Fruit fly (Drosophila melanogaster) whole organism, embryonic: ENCODE results near the gene CG45073.
A peak's percentile ranks its signal among the peaks of the same experiment; 100 is the strongest.

Source experiments
- ATbp ChIP-seq: fragments of 200-800 bp; sonication (Bioruptor generic); optimal IDR thresholded peaks from 2 replicates; lab custom pipeline; 2017; ENCODE audit warnings: missing biosample characterization, mild to moderate bottlenecking, missing genetic modification characterization, missing genetic modification reagents
- Abd-B ChIP-seq: fragments of 200-800 bp; sonication (Bioruptor generic); optimal IDR thresholded peaks from 2 replicates; lab custom pipeline; 2018; ENCODE audit warnings: missing biosample characterization, mild to moderate bottlenecking, missing genetic modification characterization, moderate library complexity
- B-H2 ChIP-seq: fragments of 200-800 bp; sonication (Bioruptor generic); optimal IDR thresholded peaks from 2 replicates; lab custom pipeline; 2018; ENCODE audit warnings: missing biosample characterization, mild to moderate bottlenecking, missing genetic modification characterization
- CG10366 ChIP-seq: fragments of 200-800 bp; sonication (Bioruptor generic); IDR thresholded peaks from 2 replicates; pipeline ENCODE4 v1.3.6; 2022; ENCODE audit warnings: missing biosample characterization, missing genetic modification characterization
- CG10654 ChIP-seq: fragments of 200-800 bp; sonication (Bioruptor generic); optimal IDR thresholded peaks from 2 replicates; lab custom pipeline; 2016; ENCODE audit warnings: missing biosample characterization, missing genetic modification characterization
- CG10979 ChIP-seq: fragments of 200-800 bp; sonication (Bioruptor generic); optimal IDR thresholded peaks from 2 replicates; lab custom pipeline; 2018; ENCODE audit warnings: missing biosample characterization, mild to moderate bottlenecking, missing genetic modification characterization, moderate library complexity
- CG11696 ChIP-seq: fragments of 200-800 bp; sonication (Bioruptor generic); IDR thresholded peaks from 2 replicates; pipeline ENCODE4 v1.3.6; 2022; ENCODE audit warnings: missing biosample characterization, missing genetic modification characterization
- CG12299 ChIP-seq: fragments of 200-800 bp; sonication (Bioruptor generic); optimal IDR thresholded peaks from 2 replicates; lab custom pipeline; 2018; ENCODE audit warnings: missing biosample characterization, mild to moderate bottlenecking, missing genetic modification characterization
- CG13424 ChIP-seq: fragments of 200-800 bp; sonication (Bioruptor generic); optimal IDR thresholded peaks from 2 replicates; lab custom pipeline; 2019; ENCODE audit warnings: missing biosample characterization, mild to moderate bottlenecking, missing genetic modification characterization, moderate library complexity
- CG14014 ChIP-seq: fragments of 200-800 bp; sonication (Bioruptor generic); IDR thresholded peaks from 2 replicates; pipeline ENCODE4 v1.3.6; 2022; ENCODE audit warnings: missing biosample characterization, missing genetic modification characterization
- CG14050 ChIP-seq: fragments of 200-800 bp; sonication (Bioruptor generic); IDR thresholded peaks from 3 replicates; pipeline ENCODE4 v1.3.6; 2022; ENCODE audit warnings: missing biosample characterization, missing genetic modification characterization
- CG16813 ChIP-seq: fragments of 200-800 bp; sonication (Bioruptor generic); IDR thresholded peaks from 3 replicates; pipeline ENCODE4 v1.3.6; 2022; ENCODE audit warnings: missing biosample characterization, missing genetic modification characterization; ENCODE audit not compliant: partially characterized antibody
- CG17802 ChIP-seq: fragments of 200-800 bp; sonication (Bioruptor generic); optimal IDR thresholded peaks from 2 replicates; lab custom pipeline; 2018; ENCODE audit warnings: missing biosample characterization, mild to moderate bottlenecking, missing genetic modification characterization, moderate library complexity
- CG17829 ChIP-seq: fragments of 200-800 bp; optimal IDR thresholded peaks from 2 replicates; lab custom pipeline; 2019; ENCODE audit warnings: missing biosample characterization, mild to moderate bottlenecking, missing genetic modification characterization, moderate library complexity
- CG3065 ChIP-seq: fragments of 200-800 bp; sonication (Bioruptor generic); optimal IDR thresholded peaks from 2 replicates; lab custom pipeline; 2016; ENCODE audit warnings: missing biosample characterization, missing genetic modification characterization
- CG6272 ChIP-seq: fragments of 200-800 bp; sonication (Bioruptor generic); IDR thresholded peaks from 2 replicates; pipeline ENCODE4 v1.3.6; 2022; ENCODE audit warnings: missing biosample characterization, missing genetic modification characterization
- CG6854 ChIP-seq: fragments of 200-800 bp; sonication (Bioruptor generic); optimal IDR thresholded peaks from 3 replicates; lab custom pipeline; 2017; ENCODE audit warnings: missing biosample characterization, mild to moderate bottlenecking, missing genetic modification characterization
- CG7271 ChIP-seq: fragments of 200-800 bp; sonication (Bioruptor generic); optimal IDR thresholded peaks from 2 replicates; lab custom pipeline; 2018; ENCODE audit warnings: missing biosample characterization, mild to moderate bottlenecking, missing genetic modification characterization, moderate library complexity
- CG7357 ChIP-seq: fragments of 200-800 bp; sonication (Bioruptor generic); IDR thresholded peaks from 3 replicates; pipeline ENCODE4 v1.3.6; 2022; ENCODE audit warnings: missing biosample characterization, missing genetic modification characterization
- CG7786 ChIP-seq: fragments of 200-800 bp; sonication (Bioruptor generic); optimal IDR thresholded peaks from 2 replicates; lab custom pipeline; 2016; ENCODE audit warnings: missing biosample characterization, missing genetic modification characterization
- CG8089 ChIP-seq: fragments of 200-800 bp; sonication (Bioruptor generic); optimal IDR thresholded peaks from 3 replicates; lab custom pipeline; 2016; ENCODE audit warnings: missing biosample characterization, missing genetic modification characterization
- CG9817 ChIP-seq: fragments of 200-800 bp; sonication (Bioruptor generic); optimal IDR thresholded peaks from 2 replicates; lab custom pipeline; 2018; ENCODE audit warnings: missing biosample characterization, mild to moderate bottlenecking, missing genetic modification characterization, moderate library complexity
- Ets65A ChIP-seq: fragments of 200-800 bp; sonication (Bioruptor generic); peaks from one replicate; lab custom pipeline; 2016; ENCODE audit warnings: missing biosample characterization, missing genetic modification characterization
- Fer1 ChIP-seq: fragments of 200-800 bp; sonication (Bioruptor generic); optimal IDR thresholded peaks from 2 replicates; lab custom pipeline; 2017; ENCODE audit warnings: missing biosample characterization, mild to moderate bottlenecking, missing genetic modification characterization
- Hsf ChIP-seq: fragments of 200-800 bp; sonication (Bioruptor generic); optimal IDR thresholded peaks from 3 replicates; lab custom pipeline; 2016; ENCODE audit warnings: missing biosample characterization, missing genetic modification characterization
- Jarid2 ChIP-seq: fragments of 200-800 bp; sonication (Bioruptor generic); optimal IDR thresholded peaks from 3 replicates; lab custom pipeline; 2017; ENCODE audit warnings: mild to moderate bottlenecking, missing biosample characterization, missing genetic modification reagents, missing genetic modification characterization
- Max ChIP-seq: fragments of 200-800 bp; sonication (Bioruptor generic); optimal IDR thresholded peaks from 2 replicates; lab custom pipeline; 2016; ENCODE audit warnings: missing biosample characterization, mild to moderate bottlenecking, missing genetic modification characterization
- Neu2 ChIP-seq: fragments of 200-800 bp; sonication (Bioruptor generic); optimal IDR thresholded peaks from 3 replicates; lab custom pipeline; 2016; ENCODE audit warnings: missing biosample characterization, missing genetic modification characterization, borderline replicate concordance
- Rx ChIP-seq: fragments of 200-800 bp; sonication (Bioruptor generic); IDR thresholded peaks from 2 replicates; pipeline ENCODE4 v1.3.6; 2022; ENCODE audit warnings: missing biosample characterization, missing genetic modification characterization
- Sry-δ ChIP-seq: fragments of 200-800 bp; sonication (Bioruptor generic); optimal IDR thresholded peaks from 2 replicates; lab custom pipeline; 2016; ENCODE audit warnings: missing biosample characterization, missing genetic modification characterization
- Tbp ChIP-seq: fragments of >200 bp; optimal IDR thresholded peaks from 2 replicates; lab custom pipeline; 2018; ENCODE audit warnings: missing biosample characterization, missing genetic modification characterization
- Xrp1 ChIP-seq: fragments of 200-800 bp; sonication (Bioruptor generic); IDR thresholded peaks from 2 replicates; pipeline ENCODE4 v1.3.6; 2022; ENCODE audit warnings: missing biosample characterization, missing genetic modification characterization
- cwo ChIP-seq: fragments of 200-800 bp; sonication (Bioruptor generic); optimal IDR thresholded peaks from 3 replicates; lab custom pipeline; 2017; ENCODE audit warnings: missing biosample characterization, missing genetic modification characterization, mild to moderate bottlenecking, moderate library complexity, missing genetic modification reagents
- eve ChIP-seq, 2 experiments: fragments of >200 bp; optimal IDR thresholded peaks; 2 replicates each; lab custom pipeline; 2017; ENCODE audit warnings: missing biosample characterization in 2 of 2, missing genetic modification characterization in 2 of 2
- fd96Cb ChIP-seq: fragments of 200-800 bp; sonication (Bioruptor generic); optimal IDR thresholded peaks from 2 replicates; lab custom pipeline; 2018; ENCODE audit warnings: missing biosample characterization, mild to moderate bottlenecking, missing genetic modification characterization, moderate library complexity
- ftz-f1 ChIP-seq: fragments of 200-800 bp; sonication (Bioruptor generic); optimal IDR thresholded peaks from 2 replicates; lab custom pipeline; 2016; ENCODE audit warnings: missing biosample characterization, missing genetic modification characterization
- gcm2 ChIP-seq: fragments of 200-800 bp; sonication (Bioruptor generic); optimal IDR thresholded peaks from 2 replicates; lab custom pipeline; 2016; ENCODE audit warnings: missing biosample characterization, missing genetic modification characterization
- gsb-n ChIP-seq: fragments of 200-800 bp; sonication (Bioruptor generic); optimal IDR thresholded peaks from 3 replicates; lab custom pipeline; 2018; ENCODE audit warnings: missing biosample characterization, mild to moderate bottlenecking, missing genetic modification characterization
- hkb ChIP-seq, 2 experiments: fragments of 200-800 bp in 1 of 2; fragments of >200 bp in 1 of 2; sonication (Bioruptor generic) in 1 of 2; IDR thresholded peaks in 1 of 2; optimal IDR thresholded peaks in 1 of 2; 2 replicates each; pipeline versions ENCODE4 v1.3.6 to Lab custom; 2017 to 2022; ENCODE audit warnings: missing biosample characterization in 1 of 2, missing genetic modification characterization in 1 of 2
- lilli ChIP-seq: fragments of 200-800 bp; sonication (Bioruptor generic); optimal IDR thresholded peaks from 3 replicates; lab custom pipeline; 2016; ENCODE audit warnings: missing biosample characterization, missing genetic modification characterization
- lmd ChIP-seq: fragments of 200-800 bp; sonication (Bioruptor generic); IDR thresholded peaks from 2 replicates; pipeline ENCODE4 v1.3.6; 2022; ENCODE audit warnings: missing biosample characterization, missing genetic modification characterization
- oc ChIP-seq: fragments of 200-800 bp; sonication (Bioruptor generic); optimal IDR thresholded peaks from 2 replicates; lab custom pipeline; 2018; ENCODE audit warnings: missing biosample characterization, mild to moderate bottlenecking, missing genetic modification characterization, moderate library complexity
- p53 ChIP-seq: fragments of 200-800 bp; sonication (Bioruptor generic); optimal IDR thresholded peaks from 2 replicates; lab custom pipeline; 2016; ENCODE audit warnings: missing biosample characterization, missing genetic modification characterization
- phol ChIP-seq: fragments of 200-800 bp; sonication (Bioruptor generic); optimal IDR thresholded peaks from 3 replicates; lab custom pipeline; 2018; ENCODE audit warnings: missing biosample characterization, mild to moderate bottlenecking, missing genetic modification characterization, moderate library complexity
- salm ChIP-seq: fragments of 200-800 bp; sonication (Bioruptor generic); optimal IDR thresholded peaks from 2 replicates; lab custom pipeline; 2018; ENCODE audit warnings: missing biosample characterization, mild to moderate bottlenecking, missing genetic modification characterization
- sisA ChIP-seq: fragments of 200-800 bp; sonication (Bioruptor generic); IDR thresholded peaks from 2 replicates; pipeline ENCODE4 v1.3.6; 2022; ENCODE audit warnings: missing biosample characterization, missing genetic modification characterization
- sob ChIP-seq: fragments of 200-800 bp; sonication (Bioruptor generic); IDR thresholded peaks from 2 replicates; pipeline ENCODE4 v1.3.6; 2022; ENCODE audit warnings: missing biosample characterization, missing genetic modification characterization
- sqz ChIP-seq: fragments of 200-800 bp; sonication (Bioruptor generic); optimal IDR thresholded peaks from 3 replicates; lab custom pipeline; 2018; ENCODE audit warnings: missing biosample characterization, mild to moderate bottlenecking, missing genetic modification characterization
- ssp ChIP-seq: fragments of 200-800 bp; sonication (Bioruptor generic); IDR thresholded peaks from 2 replicates; pipeline ENCODE4 v1.3.6; 2022; ENCODE audit warnings: missing biosample characterization, missing genetic modification characterization
- vvl ChIP-seq: fragments of 200-800 bp; sonication (Bioruptor generic); IDR thresholded peaks from 2 replicates; pipeline ENCODE4 v1.3.6; 2022; ENCODE audit warnings: missing biosample characterization, missing genetic modification characterization
- wdn ChIP-seq: fragments of 200-800 bp; sonication (Bioruptor generic); IDR thresholded peaks from 2 replicates; pipeline ENCODE4 v1.3.6; 2022; ENCODE audit warnings: missing biosample characterization, missing genetic modification characterization

Gene CG45073

dm6 chr3R:30164162-30164561 is 39.6 kb upstream of the CG45073 start (continued):
- peak; percentile 84 for TF ChIP-seq vvl (GFP tag; lab: Robert Waterston, UW)
- peak; percentile 36; the same call in 1 of the 2 replicates for TF ChIP-seq Rx (GFP tag; lab: Robert Waterston, UW)
- peak; percentile 34 for TF ChIP-seq CG10366 (GFP tag; lab: Robert Waterston, UW)
- peak; percentile 9 for TF ChIP-seq fd96Cb (tag; lab: Kevin White, UChicago)
- TF ChIP-seq Hsf (GFP tag; lab: Kevin White, UChicago), result peak; percentile 30
- TF ChIP-seq phol (tag; lab: Kevin White, UChicago), result peak; percentile 42
- TF ChIP-seq CG6272 (GFP tag; lab: Robert Waterston, UW), result 0 out of 2 replicates have a peak, but pooled peaks have one; percentile 18
- TF ChIP-seq Xrp1 (GFP tag; lab: Robert Waterston, UW), result peak; percentile 68; the same call in 1 of the 2 replicates
- TF ChIP-seq Max (GFP tag; lab: Kevin White, UChicago), result no peak
- no peak for TF ChIP-seq B-H2
- TF ChIP-seq CG13424 (tag; lab: Kevin White, UChicago), result peak; percentile 4
- TF ChIP-seq CG17802 (tag; lab: Kevin White, UChicago), result no peak
- TF ChIP-seq eve (GFP tag; optimal IDR thresholded peaks at IDR 0.05; lab: Kevin White, UChicago), result no peak
- no peak for TF ChIP-seq wdn (GFP tag; lab: Robert Waterston, UW)
- TF ChIP-seq CG3065 (GFP tag; lab: Kevin White, UChicago), result no peak
- TF ChIP-seq salm (tag; lab: Kevin White, UChicago), result no peak
- TF ChIP-seq ftz-f1 (GFP tag; lab: Kevin White, UChicago), result no peak
- TF ChIP-seq Abd-B, result no peak
- no peak for TF ChIP-seq CG17829
- no peak for TF ChIP-seq ssp (GFP tag; lab: Robert Waterston, UW)
- TF ChIP-seq CG10979, result peak; percentile 42
- no peak for TF ChIP-seq CG12299 (tag; lab: Kevin White, UChicago)
- TF ChIP-seq lilli, result peak; percentile 6
- peak; percentile 80 for TF ChIP-seq oc (tag; lab: Kevin White, UChicago)
- TF ChIP-seq ATbp (GFP tag; lab: Kevin White, UChicago), result peak; percentile 58
- TF ChIP-seq p53 (GFP tag; lab: Kevin White, UChicago), result no peak
- TF ChIP-seq Sry-δ (GFP tag; lab: Kevin White, UChicago), result no peak
- TF ChIP-seq CG14050 (GFP tag; lab: Robert Waterston, UW), result no peak
- no peak for TF ChIP-seq sqz (GFP tag; lab: Kevin White, UChicago)
- TF ChIP-seq Jarid2 (GFP tag; lab: Kevin White, UChicago), result no peak
- peak; percentile 3 for TF ChIP-seq gsb-n
- no peak for TF ChIP-seq cwo (GFP tag; lab: Kevin White, UChicago)
- no peak for TF ChIP-seq CG7357 (GFP tag; lab: Robert Waterston, UW)
- peak; percentile 58 for TF ChIP-seq CG14014
- no peak for TF ChIP-seq Tbp (GFP tag; lab: Kevin White, UChicago)
- TF ChIP-seq hkb (optimal IDR thresholded peaks at IDR 0.05; lab: Kevin White, UChicago), result no peak
- TF ChIP-seq hkb (GFP tag; IDR thresholded peaks at IDR 0.05; lab: Robert Waterston, UW), result peak; percentile 16; the same call in 1 of the 2 replicates
- TF ChIP-seq CG7271 (tag; lab: Kevin White, UChicago), result no peak
- TF ChIP-seq Fer1, result no peak
- peak; percentile 41; the same call in 1 of the 2 replicates for TF ChIP-seq lmd (GFP tag; lab: Robert Waterston, UW)
- TF ChIP-seq sisA, result peak; percentile 55; the same call in 1 of the 2 replicates
- no peak for TF ChIP-seq CG7786 (GFP tag; lab: Kevin White, UChicago)
- no peak for TF ChIP-seq CG6854 (GFP tag; lab: Kevin White, UChicago)
- TF ChIP-seq Neu2 (GFP tag; lab: Kevin White, UChicago), result no peak
- peak; percentile 48; the same call in 1 of the 2 replicates for TF ChIP-seq sob
- peak; percentile 9 for TF ChIP-seq CG8089 (GFP tag; lab: Kevin White, UChicago)
- TF ChIP-seq CG16813, result no peak
- TF ChIP-seq CG9817 (tag; lab: Kevin White, UChicago), result no peak
- no peak for TF ChIP-seq gcm2 (GFP tag; lab: Kevin White, UChicago)
- peak; percentile 4 for TF ChIP-seq CG10654 (GFP tag; lab: Kevin White, UChicago)
- peak; percentile 5 for TF ChIP-seq Ets65A (GFP tag; lab: Kevin White, UChicago)
- no peak for TF ChIP-seq CG11696
